Worm (Caenorhabditis elegans): ENCODE results near the gene clk-1.

DNA sequence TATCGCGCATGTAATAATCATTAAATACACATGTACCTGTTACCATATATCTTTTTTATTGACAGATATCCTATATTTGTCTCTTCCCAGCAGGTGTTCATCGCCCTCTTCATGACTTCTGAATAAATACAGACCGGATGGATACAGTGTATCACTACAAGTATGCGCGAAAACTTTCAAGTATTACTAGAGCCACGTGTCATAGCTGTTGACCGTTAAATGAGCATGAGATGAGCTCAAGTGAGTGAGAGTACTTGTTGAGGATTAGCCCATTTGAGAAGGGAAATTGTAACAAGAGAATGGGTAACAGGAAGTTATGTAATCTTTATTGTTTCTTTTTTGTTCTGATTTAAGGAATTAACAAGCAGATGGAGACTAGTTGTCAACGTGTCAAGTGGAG is 32.6 kb upstream of the clk-1 start:
- TF ChIP-seq him-1 (tag; optimal IDR thresholded peaks at IDR 0.05) (no peak), dao-5 (tag; optimal IDR thresholded peaks at IDR 0.05) (no peak)

Measured in whole organism, L4/young adult.